Worm (Caenorhabditis elegans) whole organism, L4/young adult: ENCODE results near the gene acs-2.

Experiments
- W03F9.2 ChIP-seq: fragments of 150-350 bp; optimal IDR thresholded peaks from 2 replicates; lab custom pipeline; 2014; ENCODE audit warnings: missing biosample characterization, missing genetic modification characterization
- him-1 ChIP-seq: sonication (generic microtip); optimal IDR thresholded peaks from 2 replicates; lab custom pipeline; 2016; ENCODE audit warnings: missing genotype, missing genetic modification reagents, missing genetic modification characterization, missing compliant biosample characterization

DNA sequence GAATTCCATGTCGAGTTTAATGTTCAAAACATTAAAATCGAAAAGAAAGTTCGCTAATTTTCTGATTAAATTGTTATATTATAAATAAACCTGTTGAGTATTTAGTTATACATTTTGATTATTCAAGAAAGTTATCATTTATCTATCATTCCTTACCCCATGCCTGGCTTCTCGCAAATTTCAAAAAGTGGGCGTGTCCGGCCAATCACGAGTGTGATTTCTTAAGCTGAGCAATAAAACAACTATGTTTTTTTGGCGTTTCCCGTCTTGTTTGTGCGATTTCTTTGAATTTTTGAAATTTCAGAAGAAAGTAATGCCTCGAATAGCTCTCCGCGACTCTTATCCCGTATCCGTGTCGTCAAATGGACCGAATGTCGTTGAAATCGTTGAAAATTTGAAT, 5.4 kb downstream of the acs-2 start, which contains the start of gene fbxa-94:
- TF ChIP-seq him-1 (tag; lab: Kevin White, UChicago) (no peak), W03F9.2 (tag; lab: Kevin White, UChicago) (no peak)
